Worm (Caenorhabditis elegans): ENCODE data around the gene nfx-1.
A peak's percentile ranks its signal among the peaks of the same experiment; 100 is the strongest.

nfx-1 gene

DNA sequence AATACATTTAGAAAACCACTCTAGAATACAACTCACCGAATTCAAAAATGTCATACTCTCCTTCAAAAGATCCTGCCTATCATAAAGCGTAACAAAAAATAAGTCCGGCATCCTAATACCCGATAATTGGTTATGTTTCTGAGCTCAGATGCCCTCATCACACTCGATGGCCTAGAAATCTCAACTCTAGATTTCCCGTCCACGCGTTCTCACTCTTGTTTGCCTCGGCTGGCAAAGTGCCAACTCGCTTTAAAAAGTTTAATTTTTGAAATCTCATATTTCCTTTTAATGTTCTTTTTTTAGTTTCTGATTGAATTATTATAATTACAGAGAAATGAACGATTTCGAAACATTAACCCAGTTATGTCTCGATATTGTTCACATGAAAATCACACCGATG is 7.5 kb upstream of the nfx-1 start, which contains the start of the genes C56G2.15 and thoc-2:
C56G2.15 (minus strand) TSS at position 188 of the 400 bp plus-strand sequence.
thoc-2 (plus strand) TSS at position 331 of the 400 bp plus-strand sequence.
- TF ChIP-seq nhr-28 (tag; optimal IDR thresholded peaks at IDR 0.05) (no peak), lin-15B (tag; optimal IDR thresholded peaks at IDR 0.05) (no peak), pha-4 (tag; optimal IDR thresholded peaks at IDR 0.05) (peak; percentile 30), snpc-4 (tag; optimal IDR thresholded peaks at IDR 0.05) (peak; percentile 14), eor-1 (tag; optimal IDR thresholded peaks at IDR 0.05) (no peak), zag-1 (tag; optimal IDR thresholded peaks at IDR 0.05) (no peak), nfya-1 (tag; optimal IDR thresholded peaks at IDR 0.05; ENCODE audit: insufficient read depth) (peak; percentile 4), lin-39 (tag; optimal IDR thresholded peaks at IDR 0.05) (peak; percentile 10)

DNA sequence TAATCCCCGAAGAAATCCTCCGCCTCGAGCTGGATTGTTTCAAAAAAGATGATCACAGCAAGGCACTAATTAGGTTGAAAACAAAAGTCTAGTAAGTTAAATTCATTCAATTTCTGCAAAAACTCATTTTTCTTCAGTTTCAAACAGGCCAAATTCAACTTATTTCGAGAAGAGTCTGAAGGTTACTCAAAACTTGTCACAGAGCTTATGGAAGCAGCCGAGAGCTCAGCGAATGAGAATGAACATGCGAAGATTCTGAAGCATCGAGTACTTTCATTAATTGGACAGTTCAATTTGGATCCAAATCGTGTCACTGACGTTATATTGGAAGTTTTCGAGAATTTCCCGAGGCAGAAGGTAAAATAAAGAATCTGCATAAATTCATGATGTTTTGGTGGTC is 6.7 kb upstream of the nfx-1 start:
- TF ChIP-seq nhr-43 (tag; optimal IDR thresholded peaks at IDR 0.05; ENCODE audit: poor library complexity, severe bottlenecking) = no peak
- no peak for TF ChIP-seq nhr-77 (tag; optimal IDR thresholded peaks at IDR 0.05)
- no peak for TF ChIP-seq ceh-9 (tag; optimal IDR thresholded peaks at IDR 0.05)
- TF ChIP-seq nhr-67 (tag; optimal IDR thresholded peaks at IDR 0.05) = no peak
- TF ChIP-seq egl-27 (tag; optimal IDR thresholded peaks at IDR 0.05) = no peak

DNA sequence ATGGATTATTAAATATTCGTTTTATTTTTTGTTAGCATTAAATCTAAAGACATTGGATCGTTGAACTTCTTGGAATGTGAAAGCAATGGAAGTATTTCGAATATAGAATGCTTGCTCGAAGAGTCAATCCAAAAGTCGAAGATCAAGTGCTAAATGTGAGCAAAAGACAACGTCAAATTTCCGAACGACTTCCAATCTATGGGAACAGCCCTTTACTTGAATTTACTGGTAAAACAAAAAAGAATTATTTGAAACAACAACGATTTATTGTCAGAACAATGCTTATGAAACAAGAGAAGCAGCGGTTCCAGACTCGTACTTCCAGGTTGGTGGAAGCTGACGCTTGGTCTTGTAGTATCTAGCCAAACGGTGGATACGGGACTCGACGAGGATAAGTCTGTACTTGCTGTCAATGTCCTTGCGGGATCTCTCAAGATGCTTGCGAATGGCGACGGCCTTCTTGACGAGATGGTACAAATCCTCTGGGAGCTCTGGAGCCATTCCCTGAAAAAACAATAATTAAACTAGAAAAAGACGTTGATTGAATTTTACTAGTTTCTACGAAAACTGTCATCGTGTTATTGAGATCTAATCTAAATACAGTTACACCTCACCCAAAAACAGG is 1.2 kb upstream of the nfx-1 start:
- TF ChIP-seq elt-2 (tag; optimal IDR thresholded peaks at IDR 0.05) = peak; percentile 8
- no peak for TF ChIP-seq snpc-4 (tag; optimal IDR thresholded peaks at IDR 0.05)

- TF ChIP-seq egl-27 (tag; optimal IDR thresholded peaks at IDR 0.05) (no peak), zag-1 (tag; optimal IDR thresholded peaks at IDR 0.05) (no peak), mml-1 (tag; optimal IDR thresholded peaks at IDR 0.05) (no peak), unc-62 (GFP tag; optimal IDR thresholded peaks at IDR 0.05) (no peak), ama-1 (optimal IDR thresholded peaks at IDR 0.05) (peak; percentile 75), ceh-82 (tag; optimal IDR thresholded peaks at IDR 0.05) (no peak), fkh-10 (GFP tag; optimal IDR thresholded peaks at IDR 0.05) (no peak), nhr-25 (tag; optimal IDR thresholded peaks at IDR 0.05) (no peak), elt-2 (tag; optimal IDR thresholded peaks at IDR 0.05) (peak; percentile 14), nhr-23 (tag; optimal IDR thresholded peaks at IDR 0.05) (peak; percentile 11), hmg-11 (tag; optimal IDR thresholded peaks at IDR 0.05) (peak; percentile 32), nhr-67 (tag; optimal IDR thresholded peaks at IDR 0.05) (no peak), nhr-43 (tag; optimal IDR thresholded peaks at IDR 0.05; ENCODE audit: poor library complexity, severe bottlenecking) (no peak), fkh-2 (tag; optimal IDR thresholded peaks at IDR 0.05) (no peak), elt-1 (tag; optimal IDR thresholded peaks at IDR 0.05) (no peak), skn-1 (tag; optimal IDR thresholded peaks at IDR 0.05) (no peak), fos-1 (tag; optimal IDR thresholded peaks at IDR 0.05) (no peak), nfya-1 (tag; optimal IDR thresholded peaks at IDR 0.05; ENCODE audit: insufficient read depth) (peak; percentile 37), daf-12 (tag; optimal IDR thresholded peaks at IDR 0.05) (no peak), unc-39 (tag; optimal IDR thresholded peaks at IDR 0.05) (no peak), nhr-237 (tag; optimal IDR thresholded peaks at IDR 0.05) (no peak), nhr-11 (tag; optimal IDR thresholded peaks at IDR 0.05) (no peak), mdl-1 (tag; optimal IDR thresholded peaks at IDR 0.05) (no peak), ceh-9 (tag; optimal IDR thresholded peaks at IDR 0.05) (no peak), snpc-4 (tag; optimal IDR thresholded peaks at IDR 0.05) (no peak), nhr-12 (tag; optimal IDR thresholded peaks at IDR 0.05) (no peak), nhr-77 (tag; optimal IDR thresholded peaks at IDR 0.05) (no peak), egl-5 (tag; optimal IDR thresholded peaks at IDR 0.05) (no peak), ceh-16 (tag; optimal IDR thresholded peaks at IDR 0.05) (no peak), ztf-4 (tag; optimal IDR thresholded peaks at IDR 0.05) (no peak), eor-1 (tag; optimal IDR thresholded peaks at IDR 0.05) (no peak), lsy-12 (tag; optimal IDR thresholded peaks at IDR 0.05) (no peak), lin-15B (tag; optimal IDR thresholded peaks at IDR 0.05) (no peak), nhr-28 (tag; optimal IDR thresholded peaks at IDR 0.05) (no peak), jun-1 (tag; optimal IDR thresholded peaks at IDR 0.05) (no peak), ZK546.5 (tag; optimal IDR thresholded peaks at IDR 0.05) (no peak), sea-2 (GFP tag; optimal IDR thresholded peaks at IDR 0.05) (no peak), aly-2 (tag; optimal IDR thresholded peaks at IDR 0.05) (no peak), ceh-28 (tag; optimal IDR thresholded peaks at IDR 0.05) (no peak), elt-3 (tag; optimal IDR thresholded peaks at IDR 0.05) (no peak), ztf-11 (tag; optimal IDR thresholded peaks at IDR 0.05) (no peak), pha-4 (tag; optimal IDR thresholded peaks at IDR 0.05) (peak; percentile 40), nhr-76 (tag; optimal IDR thresholded peaks at IDR 0.05) (no peak), pqm-1 (tag; optimal IDR thresholded peaks at IDR 0.05) (no peak), tbx-2 (tag; optimal IDR thresholded peaks at IDR 0.05) (no peak)
Measured at ce11 chrIII:6379129-6379528, 4.0 kb downstream of the nfx-1 start, which contains the start of gene C16A3.6. TSS of gene C16A3.6 (plus strand) at chrIII:6379212.
